Worm (Caenorhabditis elegans) whole organism, L1 larva: ENCODE data around the gene fipr-4.

Experiments used
- ama-1 ChIP-seq: fragments of 150-350 bp; optimal IDR thresholded peaks from 2 replicates; lab custom pipeline; 2014
- zag-1 ChIP-seq: fragments of 150-350 bp; optimal IDR thresholded peaks from 2 replicates; lab custom pipeline; 2014; ENCODE audit warnings: missing biosample characterization, missing genetic modification characterization

DNA sequence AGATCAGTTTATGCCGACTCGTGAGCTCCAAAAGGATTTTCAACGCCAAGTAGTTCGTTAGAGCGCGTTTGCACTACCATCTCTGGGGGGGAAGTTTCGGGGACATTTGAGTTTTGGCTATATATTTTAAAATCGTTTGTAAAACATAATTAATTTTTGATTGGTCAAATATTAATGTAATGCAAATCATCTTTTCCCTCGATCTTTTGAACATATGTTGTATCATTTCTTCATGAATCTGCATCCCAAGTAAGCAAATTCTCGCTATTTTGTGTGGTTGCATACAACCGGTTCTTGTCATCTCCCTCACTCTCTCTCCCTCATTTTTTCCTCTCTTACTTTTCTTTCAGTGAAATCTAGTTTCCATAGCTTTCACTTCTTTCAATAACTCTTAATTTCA lies 50.1 kb downstream of the fipr-4 start:
- no peak for TF ChIP-seq ama-1 (lab: Kevin White, UChicago)
- no peak for TF ChIP-seq zag-1 (tag; lab: Kevin White, UChicago)
